Fruit fly (Drosophila melanogaster) whole organism, embryonic: ENCODE results near the gene Aps.
A peak's percentile ranks its signal among the peaks of the same experiment; 100 is the strongest.

Experiments used
- Bgb ChIP-seq: fragments of 200-800 bp; sonication (Bioruptor generic); IDR thresholded peaks from 2 replicates; pipeline ENCODE4 v1.3.6; 2022; ENCODE audit warnings: missing biosample characterization, missing genetic modification characterization; ENCODE audit not compliant: partially characterized antibody
- CG1024 ChIP-seq: fragments of 200-800 bp; sonication (Bioruptor generic); IDR thresholded peaks from 2 replicates; pipeline ENCODE4 v1.3.6; 2022; ENCODE audit warnings: missing biosample characterization, missing genetic modification characterization
- CG11247 ChIP-seq: fragments of 200-800 bp; sonication (Bioruptor generic); IDR thresholded peaks from 2 replicates; pipeline ENCODE4 v1.3.6; 2022; ENCODE audit warnings: missing biosample characterization, missing genetic modification characterization
- CG11504 ChIP-seq: fragments of 200-800 bp; sonication (Bioruptor generic); optimal IDR thresholded peaks from 3 replicates; lab custom pipeline; 2019; ENCODE audit warnings: missing biosample characterization, mild to moderate bottlenecking, missing genetic modification characterization, moderate library complexity
- CG11560 ChIP-seq: fragments of 200-800 bp; sonication (Bioruptor generic); IDR thresholded peaks from 3 replicates; pipeline ENCODE4 v1.3.6; 2022; ENCODE audit warnings: missing biosample characterization, missing genetic modification characterization
- CG12659 ChIP-seq: fragments of 200-800 bp; sonication (Bioruptor generic); optimal IDR thresholded peaks from 3 replicates; lab custom pipeline; 2017; ENCODE audit warnings: mild to moderate bottlenecking, missing biosample characterization, missing genetic modification reagents, missing genetic modification characterization
- CG12942 ChIP-seq: fragments of 200-800 bp; sonication (Bioruptor generic); optimal IDR thresholded peaks from 3 replicates; lab custom pipeline; 2016; ENCODE audit warnings: missing biosample characterization, missing genetic modification characterization
- CG14441 ChIP-seq: fragments of 200-800 bp; sonication (Bioruptor generic); IDR thresholded peaks from 2 replicates; pipeline ENCODE4 v1.3.6; 2022; ENCODE audit warnings: missing biosample characterization, missing genetic modification characterization
- CG14710 ChIP-seq: fragments of 200-800 bp; sonication (Bioruptor generic); optimal IDR thresholded peaks from 3 replicates; lab custom pipeline; 2019; ENCODE audit warnings: missing biosample characterization, mild to moderate bottlenecking, missing genetic modification characterization, moderate library complexity
- CG14860 ChIP-seq: fragments of 200-800 bp; sonication (Bioruptor generic); IDR thresholded peaks from 3 replicates; pipeline ENCODE4 v1.3.6; 2022; ENCODE audit warnings: missing biosample characterization, missing genetic modification characterization; ENCODE audit not compliant: partially characterized antibody
- CG15514 ChIP-seq: fragments of 200-800 bp; sonication (Bioruptor generic); optimal IDR thresholded peaks from 3 replicates; lab custom pipeline; 2017; ENCODE audit warnings: missing biosample characterization, missing genetic modification characterization, mild to moderate bottlenecking, moderate library complexity, missing genetic modification reagents
- CG15601 ChIP-seq: fragments of 200-800 bp; sonication (Bioruptor generic); optimal IDR thresholded peaks from 3 replicates; lab custom pipeline; 2019; ENCODE audit warnings: missing biosample characterization, mild to moderate bottlenecking, missing genetic modification characterization, moderate library complexity
- CG15696 ChIP-seq: fragments of 200-800 bp; sonication (Bioruptor generic); optimal IDR thresholded peaks from 2 replicates; lab custom pipeline; 2019; ENCODE audit warnings: missing biosample characterization, mild to moderate bottlenecking, missing genetic modification characterization, moderate library complexity
- CG17829 ChIP-seq: fragments of 200-800 bp; optimal IDR thresholded peaks from 2 replicates; lab custom pipeline; 2019; ENCODE audit warnings: missing biosample characterization, mild to moderate bottlenecking, missing genetic modification characterization, moderate library complexity
- CG18476 ChIP-seq: fragments of 200-800 bp; sonication (Bioruptor generic); optimal IDR thresholded peaks from 2 replicates; lab custom pipeline; 2016; ENCODE audit warnings: missing biosample characterization, mild to moderate bottlenecking, missing genetic modification characterization
- CG18619 ChIP-seq: fragments of 200-800 bp; sonication (Bioruptor generic); optimal IDR thresholded peaks from 3 replicates; lab custom pipeline; 2017; ENCODE audit warnings: missing biosample characterization, mild to moderate bottlenecking, missing genetic modification characterization
- CG2120 ChIP-seq: fragments of 200-800 bp; sonication (Bioruptor generic); optimal IDR thresholded peaks from 3 replicates; lab custom pipeline; 2016; ENCODE audit warnings: missing biosample characterization, missing genetic modification characterization
- CG2129 ChIP-seq: fragments of 200-800 bp; sonication (Bioruptor generic); IDR thresholded peaks from 2 replicates; pipeline ENCODE4 v1.3.6; 2022; ENCODE audit warnings: missing biosample characterization, missing genetic modification characterization; ENCODE audit not compliant: partially characterized antibody
- CG3065 ChIP-seq: fragments of 200-800 bp; sonication (Bioruptor generic); optimal IDR thresholded peaks from 2 replicates; lab custom pipeline; 2016; ENCODE audit warnings: missing biosample characterization, missing genetic modification characterization
- CG3281 ChIP-seq: fragments of 200-800 bp; sonication (Bioruptor generic); optimal IDR thresholded peaks from 3 replicates; lab custom pipeline; 2017; ENCODE audit warnings: missing biosample characterization, mild to moderate bottlenecking, missing genetic modification characterization
- CG6689 ChIP-seq: fragments of 200-800 bp; sonication (Bioruptor generic); IDR thresholded peaks from 2 replicates; pipeline ENCODE4 v1.3.6; 2022; ENCODE audit warnings: missing biosample characterization, missing genetic modification characterization
- CG9609 ChIP-seq: fragments of 200-800 bp; sonication (Bioruptor generic); optimal IDR thresholded peaks from 3 replicates; lab custom pipeline; 2016; ENCODE audit warnings: missing biosample characterization, missing genetic modification characterization
- CTCF ChIP-seq: fragments of 200-800 bp; sonication (Bioruptor generic); optimal IDR thresholded peaks from 2 replicates; lab custom pipeline; 2017; ENCODE audit warnings: missing biosample characterization, mild to moderate bottlenecking, missing genetic modification characterization, moderate library complexity
- Chrac-16 ChIP-seq: fragments of 200-800 bp; sonication (Bioruptor generic); optimal IDR thresholded peaks from 3 replicates; lab custom pipeline; 2016; ENCODE audit warnings: missing biosample characterization, missing genetic modification characterization
- Dp ChIP-seq: fragments of 200-800 bp; sonication (Bioruptor generic); optimal IDR thresholded peaks from 2 replicates; lab custom pipeline; 2018; ENCODE audit warnings: missing biosample characterization, mild to moderate bottlenecking, missing genetic modification characterization, moderate library complexity
- ERR ChIP-seq: fragments of 200-800 bp; sonication (Bioruptor generic); optimal IDR thresholded peaks from 2 replicates; lab custom pipeline; 2016; ENCODE audit warnings: missing biosample characterization, missing genetic modification characterization
- GATAe ChIP-seq: fragments of 200-800 bp; sonication (Bioruptor generic); conservative IDR thresholded peaks from 2 replicates; pipeline ENCODE4 v1.3.6; 2022; ENCODE audit warnings: missing biosample characterization, missing genetic modification characterization
- Gsc ChIP-seq: fragments of 200-800 bp; sonication (Bioruptor generic); IDR thresholded peaks from 2 replicates; pipeline ENCODE4 v1.3.6; 2022; ENCODE audit warnings: missing biosample characterization, missing genetic modification characterization
- Hr78 ChIP-seq, 2 experiments: fragments of 200-800 bp in 1 of 2; fragments of >200 bp in 1 of 2; sonication (Bioruptor generic) in 1 of 2; optimal IDR thresholded peaks; 2 replicates each; lab custom pipeline; 2017 to 2019; ENCODE audit warnings: missing biosample characterization in 2 of 2, missing genetic modification characterization in 2 of 2, mild to moderate bottlenecking in 1 of 2, moderate library complexity in 1 of 2
- Max ChIP-seq: fragments of 200-800 bp; sonication (Bioruptor generic); optimal IDR thresholded peaks from 2 replicates; lab custom pipeline; 2016; ENCODE audit warnings: missing biosample characterization, mild to moderate bottlenecking, missing genetic modification characterization
- Scr ChIP-seq: fragments of 200-800 bp; sonication (Bioruptor generic); IDR thresholded peaks from 2 replicates; pipeline ENCODE4 v1.3.6; 2022; ENCODE audit warnings: missing biosample characterization, missing genetic modification characterization; ENCODE audit not compliant: partially characterized antibody
- Usf ChIP-seq: fragments of 200-800 bp; sonication (Bioruptor generic); optimal IDR thresholded peaks from 2 replicates; lab custom pipeline; 2017; ENCODE audit warnings: missing genotype, missing biosample characterization, missing genetic modification characterization
- amos ChIP-seq: fragments of 200-800 bp; sonication (Bioruptor generic); IDR thresholded peaks from 2 replicates; pipeline ENCODE4 v1.3.6; 2022; ENCODE audit warnings: missing biosample characterization, missing genetic modification characterization; ENCODE audit not compliant: partially characterized antibody
- ap ChIP-seq: fragments of 200-800 bp; sonication (Bioruptor generic); IDR thresholded peaks from 2 replicates; pipeline ENCODE4 v1.3.6; 2022; ENCODE audit warnings: missing biosample characterization, missing genetic modification characterization
- crc ChIP-seq: fragments of 200-800 bp; sonication (Bioruptor generic); optimal IDR thresholded peaks from 2 replicates; lab custom pipeline; 2016; ENCODE audit warnings: missing biosample characterization, missing genetic modification characterization
- cwo ChIP-seq: fragments of 200-800 bp; sonication (Bioruptor generic); optimal IDR thresholded peaks from 3 replicates; lab custom pipeline; 2017; ENCODE audit warnings: missing biosample characterization, missing genetic modification characterization, mild to moderate bottlenecking, moderate library complexity, missing genetic modification reagents
- ems ChIP-seq: fragments of 200-800 bp; sonication (Bioruptor generic); optimal IDR thresholded peaks from 3 replicates; lab custom pipeline; 2016; ENCODE audit warnings: missing biosample characterization, missing genetic modification characterization
- fru ChIP-seq: fragments of >200 bp; optimal IDR thresholded peaks from 2 replicates; lab custom pipeline; 2017
- fu2 ChIP-seq: fragments of 200-800 bp; sonication (Bioruptor generic); optimal IDR thresholded peaks from 2 replicates; lab custom pipeline; 2016; ENCODE audit warnings: missing biosample characterization, missing genetic modification characterization
- gro ChIP-seq: fragments of 200-800 bp; sonication (Bioruptor generic); optimal IDR thresholded peaks from 2 replicates; lab custom pipeline; 2016; ENCODE audit warnings: missing biosample characterization, missing genetic modification characterization
- insv ChIP-seq, 2 experiments: fragments of 200-800 bp; sonication (Bioruptor generic); optimal IDR thresholded peaks; 3 replicates each; lab custom pipeline; 2016 to 2018; ENCODE audit warnings: missing biosample characterization in 2 of 2, missing genetic modification characterization in 2 of 2
- jing ChIP-seq: fragments of 200-800 bp; sonication (Bioruptor generic); optimal IDR thresholded peaks from 2 replicates; lab custom pipeline; 2018; ENCODE audit warnings: missing biosample characterization, mild to moderate bottlenecking, missing genetic modification characterization
- lmd ChIP-seq: fragments of 200-800 bp; sonication (Bioruptor generic); IDR thresholded peaks from 2 replicates; pipeline ENCODE4 v1.3.6; 2022; ENCODE audit warnings: missing biosample characterization, missing genetic modification characterization
- pan ChIP-seq, 4 experiments: fragments of >200 bp in 3 of 4; fragments of 200-800 bp in 1 of 4; sonication (Bioruptor generic) in 1 of 4; optimal IDR thresholded peaks in 3 of 4; IDR thresholded peaks in 1 of 4; 2 replicates each; pipeline versions ENCODE4 v1.3.6 to Lab custom; 2017 to 2022; ENCODE audit warnings: missing biosample characterization in 2 of 4, missing genetic modification characterization in 2 of 4, mixed read lengths in 1 of 4
- pho ChIP-seq: fragments of 200-800 bp; sonication (Bioruptor generic); optimal IDR thresholded peaks from 2 replicates; lab custom pipeline; 2016; ENCODE audit warnings: missing biosample characterization, missing genetic modification characterization
- pzg ChIP-seq: fragments of 200-800 bp; sonication (Bioruptor generic); optimal IDR thresholded peaks from 3 replicates; lab custom pipeline; 2018; ENCODE audit warnings: missing biosample characterization, mild to moderate bottlenecking, missing genetic modification characterization, moderate library complexity
- sim ChIP-seq: fragments of 200-800 bp; sonication (Bioruptor generic); IDR thresholded peaks from 2 replicates; pipeline ENCODE4 v1.3.6; 2022; ENCODE audit warnings: missing biosample characterization, missing genetic modification characterization
- sr ChIP-seq: fragments of 200-800 bp; sonication (Bioruptor generic); IDR thresholded peaks from 3 replicates; pipeline ENCODE4 v1.3.6; 2022; ENCODE audit warnings: missing biosample characterization, missing genetic modification characterization
- ssp ChIP-seq: fragments of 200-800 bp; sonication (Bioruptor generic); IDR thresholded peaks from 2 replicates; pipeline ENCODE4 v1.3.6; 2022; ENCODE audit warnings: missing biosample characterization, missing genetic modification characterization
- tx ChIP-seq: fragments of 200-800 bp; sonication (Bioruptor generic); optimal IDR thresholded peaks from 2 replicates; lab custom pipeline; 2016; ENCODE audit warnings: missing biosample characterization, missing genetic modification characterization

The Aps gene

dm6 chr3L:10899087-10899511 is at the start of gene Aps (continued):
- peak; percentile 28; the same call in 1 of the 2 replicates for TF ChIP-seq ssp (GFP tag; lab: Robert Waterston, UW)
- no peak for TF ChIP-seq Usf (GFP tag; lab: Kevin White, UChicago)
- peak; percentile 31 for TF ChIP-seq ems (GFP tag; lab: Kevin White, UChicago)
- no peak for TF ChIP-seq amos
- peak; percentile 20 for TF ChIP-seq Max (GFP tag; lab: Kevin White, UChicago)
- no peak for TF ChIP-seq ap (GFP tag; lab: Robert Waterston, UW)
- 0 out of 3 replicates have a peak, but pooled peaks have one; percentile 15 for TF ChIP-seq sr (GFP tag; lab: Robert Waterston, UW)
- peak; percentile 79 for TF ChIP-seq CG14710
- peak; percentile 2 for TF ChIP-seq gro (GFP tag; lab: Kevin White, UChicago)
- TF ChIP-seq CG2129 = no peak
- TF ChIP-seq CG2120 (GFP tag; lab: Kevin White, UChicago) = peak; percentile 54
- peak; percentile 99 for TF ChIP-seq CTCF (GFP tag; lab: Kevin White, UChicago)
- no peak for TF ChIP-seq CG3065 (GFP tag; lab: Kevin White, UChicago)
- TF ChIP-seq CG14441 (GFP tag; lab: Robert Waterston, UW) = peak; percentile 38; the same call in 1 of the 2 replicates
- peak; percentile 71 for TF ChIP-seq CG11247 (GFP tag; lab: Robert Waterston, UW)
- no peak for TF ChIP-seq pan (optimal IDR thresholded peaks at IDR 0.05; lab: Kevin White, UChicago)
- TF ChIP-seq pan (GFP tag; optimal IDR thresholded peaks at IDR 0.05 in 1 of 2, IDR thresholded peaks at IDR 0.05 in 1 of 2) = peak in 1 of 2 experiments; percentile 55
- TF ChIP-seq CG18476 = peak; percentile 16
- TF ChIP-seq Gsc (GFP tag; lab: Robert Waterston, UW) = no peak
- TF ChIP-seq CG15601 (tag; lab: Kevin White, UChicago) = peak; percentile 64
- peak; percentile 50 for TF ChIP-seq CG15514 (GFP tag; lab: Kevin White, UChicago)
- peak; percentile 73 for TF ChIP-seq pzg (GFP tag; lab: Kevin White, UChicago)
- no peak for TF ChIP-seq CG12942 (GFP tag; lab: Kevin White, UChicago)
- TF ChIP-seq ERR = no peak
- no peak for TF ChIP-seq fu2 (GFP tag; lab: Kevin White, UChicago)
- peak in 1 of 2 experiments; percentile 2 for TF ChIP-seq insv (GFP tag; optimal IDR thresholded peaks at IDR 0.05; lab: Kevin White, UChicago)
- peak; percentile 27 for TF ChIP-seq tx (GFP tag; lab: Kevin White, UChicago)
- TF ChIP-seq CG12659 = peak; percentile 82
- TF ChIP-seq CG1024 (GFP tag; lab: Robert Waterston, UW) = peak; percentile 58; the same call in 1 of the 2 replicates
- no peak for TF ChIP-seq CG18619
- no peak for TF ChIP-seq GATAe
- TF ChIP-seq sim (GFP tag; lab: Robert Waterston, UW) = no peak
- peak; percentile 44 for TF ChIP-seq Dp
- peak; percentile 62 for TF ChIP-seq CG15696
- peak; percentile 65 for TF ChIP-seq Chrac-16 (GFP tag; lab: Kevin White, UChicago)
- TF ChIP-seq CG14860 = no peak
- no peak for TF ChIP-seq fru (lab: Kevin White, UChicago)
- peak; percentile 66; the same call in 1 of the 2 replicates for TF ChIP-seq lmd
- TF ChIP-seq jing (GFP tag; lab: Kevin White, UChicago) = no peak
- no peak for TF ChIP-seq Hr78 (GFP tag; optimal IDR thresholded peaks at IDR 0.05; lab: Kevin White, UChicago)
- no peak for TF ChIP-seq CG6689
- TF ChIP-seq cwo (GFP tag; lab: Kevin White, UChicago) = peak; percentile 1
- peak; percentile 64 for TF ChIP-seq CG11504 (tag; lab: Kevin White, UChicago)
- no peak for TF ChIP-seq CG3281 (GFP tag; lab: Kevin White, UChicago)
- peak; percentile 70 for TF ChIP-seq CG17829 (tag; lab: Kevin White, UChicago)
- TF ChIP-seq crc (GFP tag; lab: Kevin White, UChicago) = no peak
- peak; percentile 11; the same call in 1 of the 2 replicates for TF ChIP-seq Bgb (GFP tag; lab: Robert Waterston, UW)
- peak; percentile 11 for TF ChIP-seq pho (GFP tag; lab: Kevin White, UChicago)
- TF ChIP-seq CG9609 = peak; percentile 12
- no peak for TF ChIP-seq CG11560 (tag; lab: Robert Waterston, UW)
- TF ChIP-seq Scr (GFP tag; lab: Robert Waterston, UW) = peak; percentile 33; the same call in 1 of the 2 replicates
